In the genomic region with DNA sequence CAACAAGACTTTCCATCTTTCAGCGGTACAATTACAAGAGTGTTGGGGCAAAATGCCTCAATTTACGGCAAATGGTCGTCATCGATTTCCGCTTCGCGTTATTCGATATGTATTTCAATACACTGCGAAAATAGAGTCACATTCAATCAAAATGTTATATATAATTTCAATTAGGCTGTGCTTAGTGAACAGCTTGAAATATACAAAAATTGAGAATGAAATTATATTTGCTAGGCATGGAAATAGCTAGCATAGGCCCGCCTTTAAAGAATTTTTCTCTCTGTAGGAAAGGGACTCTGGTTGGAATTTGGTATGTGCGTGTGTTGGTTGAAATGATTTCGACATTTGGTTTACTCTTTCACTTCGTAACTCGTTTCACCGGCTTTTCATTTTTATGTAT, we compare ENCODE assay signal across 1 fruit fly cellular context.
TF ChIP-seq lines count a peak whose summit lies in the region.

No protein-coding gene starts in this region.

TF ChIP-seq in whole organism, embryonic, 481 proteins besides CTCF, POLR2A, EP300 and RAD21 (continued from another document):
- TF ChIP-seq CG30020 (tag; optimal IDR thresholded peaks at IDR 0.05; lab: Kevin White, UChicago) (no peak), sisA (GFP tag; IDR thresholded peaks at IDR 0.05; lab: Robert Waterston, UW) (peak; percentile 61), ro (GFP tag; IDR thresholded peaks at IDR 0.05; lab: Robert Waterston, UW) (0 out of 2 replicates have a peak, but pooled peaks have one; percentile 7), dysf (GFP tag; IDR thresholded peaks at IDR 0.05; lab: Robert Waterston, UW) (peak; percentile 39; the same call in 1 of the 3 replicates), CG17361 (GFP tag; IDR thresholded peaks at IDR 0.05; lab: Robert Waterston, UW) (no peak), Dfd (GFP tag; optimal IDR thresholded peaks at IDR 0.05; lab: Kevin White, UChicago) (no peak), lilli (GFP tag; optimal IDR thresholded peaks at IDR 0.05; lab: Kevin White, UChicago) (peak; percentile 18), Bgb (GFP tag; IDR thresholded peaks at IDR 0.05; lab: Robert Waterston, UW; ENCODE audit: partially characterized antibody) (no peak), wdn (GFP tag; IDR thresholded peaks at IDR 0.05; lab: Robert Waterston, UW) (no peak), trh (GFP tag; optimal IDR thresholded peaks at IDR 0.05; lab: Kevin White, UChicago) (no peak), CG32767 (GFP tag; IDR thresholded peaks at IDR 0.05; lab: Robert Waterston, UW) (no peak), pan (optimal IDR thresholded peaks at IDR 0.05; lab: Kevin White, UChicago) (no peak), pan (GFP tag; optimal IDR thresholded peaks at IDR 0.05 in 1 of 2, IDR thresholded peaks at IDR 0.05 in 1 of 2) (peak in 1 of 2 experiments; percentile 34), dmrt11E (tag; optimal IDR thresholded peaks at IDR 0.05; lab: Kevin White, UChicago) (no peak), dmrt99B (tag; optimal IDR thresholded peaks at IDR 0.05; lab: Kevin White, UChicago) (peak; percentile 9), Atf-2 (GFP tag; optimal IDR thresholded peaks at IDR 0.05; lab: Kevin White, UChicago) (no peak), CG3281 (GFP tag; optimal IDR thresholded peaks at IDR 0.05; lab: Kevin White, UChicago) (peak; percentile 11), lola (GFP tag; optimal IDR thresholded peaks at IDR 0.05; lab: Kevin White, UChicago) (no peak), dpn (GFP tag; optimal IDR thresholded peaks at IDR 0.05; lab: Kevin White, UChicago) (peak in 1 of 2 experiments; percentile 13), Gug (GFP tag; IDR thresholded peaks at IDR 0.05; lab: Robert Waterston, UW) (0 out of 4 replicates have a peak, but pooled peaks have one; percentile 3), Fer1 (GFP tag; optimal IDR thresholded peaks at IDR 0.05; lab: Kevin White, UChicago) (peak; percentile 26), CG32772 (GFP tag; IDR thresholded peaks at IDR 0.05; lab: Robert Waterston, UW) (0 out of 2 replicates have a peak, but pooled peaks have one; percentile 20), CG18599 (GFP tag; optimal IDR thresholded peaks at IDR 0.05; lab: Kevin White, UChicago) (peak; percentile 70), vnd (GFP tag; IDR thresholded peaks at IDR 0.05; lab: Robert Waterston, UW; ENCODE audit: partially characterized antibody) (no peak), D19A (tag; optimal IDR thresholded peaks at IDR 0.05; lab: Kevin White, UChicago) (no peak), jigr1 (GFP tag; IDR thresholded peaks at IDR 0.05; lab: Robert Waterston, UW) (no peak), Ada2b (GFP tag; IDR thresholded peaks at IDR 0.05; lab: Robert Waterston, UW) (0 out of 2 replicates have a peak, but pooled peaks have one; percentile 25), CG10366 (GFP tag; IDR thresholded peaks at IDR 0.05; lab: Robert Waterston, UW) (peak; percentile 10; the same call in 1 of the 2 replicates), Hmr (GFP tag; optimal IDR thresholded peaks at IDR 0.05; lab: Kevin White, UChicago) (peak; percentile 11), CG15269 (tag; optimal IDR thresholded peaks at IDR 0.05; lab: Kevin White, UChicago) (peak; percentile 15), hth (optimal IDR thresholded peaks at IDR 0.05; lab: Kevin White, UChicago) (no peak), CG17612 (GFP tag; IDR thresholded peaks at IDR 0.05; lab: Robert Waterston, UW) (no peak), NC2α (GFP tag; optimal IDR thresholded peaks at IDR 0.05; lab: Kevin White, UChicago) (no peak), CG11696 (GFP tag; IDR thresholded peaks at IDR 0.05; lab: Robert Waterston, UW) (no peak), ewg (GFP tag; optimal IDR thresholded peaks at IDR 0.05; lab: Kevin White, UChicago) (no peak), MTF-1 (GFP tag; optimal IDR thresholded peaks at IDR 0.05; lab: Kevin White, UChicago; ENCODE audit: borderline replicate concordance) (no peak), Xrp1 (GFP tag; IDR thresholded peaks at IDR 0.05; lab: Robert Waterston, UW) (peak; percentile 31; the same call in 1 of the 2 replicates), H2.0 (GFP tag; IDR thresholded peaks at IDR 0.05; lab: Robert Waterston, UW) (0 out of 2 replicates have a peak, but pooled peaks have one; percentile 6), Bteb2 (GFP tag; optimal IDR thresholded peaks at IDR 0.05; lab: Kevin White, UChicago) (no peak), CG15479 (GFP tag; optimal IDR thresholded peaks at IDR 0.05; lab: Kevin White, UChicago) (no peak), CG9817 (tag; optimal IDR thresholded peaks at IDR 0.05; lab: Kevin White, UChicago) (peak; percentile 20), CG9876 (GFP tag; optimal IDR thresholded peaks at IDR 0.05; lab: Kevin White, UChicago) (no peak), tin (GFP tag; optimal IDR thresholded peaks at IDR 0.05; lab: Kevin White, UChicago) (no peak), peb (GFP tag; IDR thresholded peaks at IDR 0.05; lab: Robert Waterston, UW) (no peak), C15 (GFP tag; IDR thresholded peaks at IDR 0.05; lab: Robert Waterston, UW) (peak; percentile 16; the same call in 1 of the 3 replicates), grau (tag; optimal IDR thresholded peaks at IDR 0.05; lab: Kevin White, UChicago) (peak; percentile 5), CG11093 (GFP tag; IDR thresholded peaks at IDR 0.05; lab: Robert Waterston, UW) (no peak), Fer2 (tag; optimal IDR thresholded peaks at IDR 0.05; lab: Kevin White, UChicago) (no peak), Six4 (GFP tag; optimal IDR thresholded peaks at IDR 0.05; lab: Kevin White, UChicago) (no peak), CG4730 (GFP tag; IDR thresholded peaks at IDR 0.05; lab: Robert Waterston, UW) (no peak), klu (GFP tag; IDR thresholded peaks at IDR 0.05; lab: Robert Waterston, UW) (0 out of 2 replicates have a peak, but pooled peaks have one; percentile 35), croc (GFP tag; conservative IDR thresholded peaks at IDR 0.05; lab: Robert Waterston, UW) (no peak), pita (GFP tag; optimal IDR thresholded peaks at IDR 0.05; lab: Kevin White, UChicago) (no peak), CG10959 (GFP tag; IDR thresholded peaks at IDR 0.05; lab: Robert Waterston, UW) (no peak), Meics (GFP tag; optimal IDR thresholded peaks at IDR 0.05; lab: Kevin White, UChicago) (peak; percentile 38), CG43689 (GFP tag; IDR thresholded peaks at IDR 0.05; lab: Robert Waterston, UW) (no peak), ci (GFP tag; IDR thresholded peaks at IDR 0.05; lab: Robert Waterston, UW) (peak; percentile 60; the same call in 2 of the 3 replicates), CG33557 (GFP tag; optimal IDR thresholded peaks at IDR 0.05; lab: Kevin White, UChicago) (no peak), CG12391 (tag; optimal IDR thresholded peaks at IDR 0.05; lab: Kevin White, UChicago) (peak; percentile 1), lab (GFP tag; optimal IDR thresholded peaks at IDR 0.05; lab: Kevin White, UChicago) (peak; percentile 49), HLH54F (GFP tag; optimal IDR thresholded peaks at IDR 0.05; lab: Kevin White, UChicago) (no peak), CG4424 (GFP tag; optimal IDR thresholded peaks at IDR 0.05; lab: Kevin White, UChicago) (no peak), CG32532 (GFP tag; IDR thresholded peaks at IDR 0.05; lab: Robert Waterston, UW) (peak; percentile 39; the same call in 1 of the 2 replicates), CG2202 (tag; optimal IDR thresholded peaks at IDR 0.05; lab: Kevin White, UChicago) (no peak), Sox102F (GFP tag; optimal IDR thresholded peaks at IDR 0.05; lab: Kevin White, UChicago) (peak; percentile 19), Dek (tag; optimal IDR thresholded peaks at IDR 0.05; lab: Kevin White, UChicago) (no peak), CG1603 (tag; optimal IDR thresholded peaks at IDR 0.05; lab: Kevin White, UChicago) (peak; percentile 9), abd-A (tag; optimal IDR thresholded peaks at IDR 0.05; lab: Kevin White, UChicago) (peak; percentile 6), CG12659 (GFP tag; optimal IDR thresholded peaks at IDR 0.05; lab: Kevin White, UChicago) (no peak), z (GFP tag; IDR thresholded peaks at IDR 0.05; lab: Robert Waterston, UW) (no peak), CG34376 (GFP tag; optimal IDR thresholded peaks at IDR 0.05; lab: Kevin White, UChicago) (no peak), tna (GFP tag; IDR thresholded peaks at IDR 0.05; lab: Robert Waterston, UW; ENCODE audit: partially characterized antibody) (no peak), CG14441 (GFP tag; IDR thresholded peaks at IDR 0.05; lab: Robert Waterston, UW) (0 out of 2 replicates have a peak, but pooled peaks have one; percentile 33), Ptx1 (GFP tag; IDR thresholded peaks at IDR 0.05; lab: Robert Waterston, UW) (peak; percentile 40), row (GFP tag; IDR thresholded peaks at IDR 0.05; lab: Robert Waterston, UW) (peak; percentile 51; the same call in 1 of the 3 replicates), CG11456 (GFP tag; IDR thresholded peaks at IDR 0.05; lab: Robert Waterston, UW) (0 out of 3 replicates have a peak, but pooled peaks have one; percentile 55), gem (tag; optimal IDR thresholded peaks at IDR 0.05; lab: Kevin White, UChicago) (peak; percentile 49), CG4707 (GFP tag; optimal IDR thresholded peaks at IDR 0.05; lab: Kevin White, UChicago) (no peak), onecut (GFP tag; IDR thresholded peaks at IDR 0.05; lab: Robert Waterston, UW) (peak; percentile 29; the same call in 1 of the 2 replicates), Scr (GFP tag; IDR thresholded peaks at IDR 0.05; lab: Robert Waterston, UW; ENCODE audit: partially characterized antibody) (no peak), kni (GFP tag; optimal IDR thresholded peaks at IDR 0.05; lab: Kevin White, UChicago) (no peak), nau (GFP tag; optimal IDR thresholded peaks at IDR 0.05; lab: Kevin White, UChicago) (no peak), CG2678 (tag; optimal IDR thresholded peaks at IDR 0.05; lab: Kevin White, UChicago) (peak; percentile 34), ssp (GFP tag; IDR thresholded peaks at IDR 0.05; lab: Robert Waterston, UW) (no peak), cato (GFP tag; optimal IDR thresholded peaks at IDR 0.05; lab: Kevin White, UChicago; ENCODE audit: borderline replicate concordance) (no peak), CG14050 (GFP tag; IDR thresholded peaks at IDR 0.05; lab: Robert Waterston, UW) (no peak), CG7839 (tag; optimal IDR thresholded peaks at IDR 0.05; lab: Kevin White, UChicago) (peak; percentile 23), Med (GFP tag; lab: Kevin White, UChicago) (peak; percentile 78), eyg (GFP tag; optimal IDR thresholded peaks at IDR 0.05; lab: Kevin White, UChicago) (no peak), CG12219 (GFP tag; optimal IDR thresholded peaks at IDR 0.05; lab: Kevin White, UChicago) (no peak), BEAF-32 (GFP tag; optimal IDR thresholded peaks at IDR 0.05; lab: Kevin White, UChicago) (no peak), Hand (GFP tag; optimal IDR thresholded peaks at IDR 0.05; lab: Kevin White, UChicago) (peak; percentile 9), CG12155 (GFP tag; optimal IDR thresholded peaks at IDR 0.05; lab: Kevin White, UChicago) (no peak), Sry-β (GFP tag; optimal IDR thresholded peaks at IDR 0.05; lab: Kevin White, UChicago) (no peak), CG17359 (tag; optimal IDR thresholded peaks at IDR 0.05; lab: Kevin White, UChicago) (peak; percentile 13), sob (GFP tag; IDR thresholded peaks at IDR 0.05; lab: Robert Waterston, UW) (peak; percentile 48; the same call in 1 of the 2 replicates), CG30403 (GFP tag; optimal IDR thresholded peaks at IDR 0.05; lab: Kevin White, UChicago) (peak; percentile 3), ap (GFP tag; IDR thresholded peaks at IDR 0.05; lab: Robert Waterston, UW) (no peak), CG18764 (GFP tag; optimal IDR thresholded peaks at IDR 0.05; lab: Kevin White, UChicago) (no peak), CG18619 (GFP tag; optimal IDR thresholded peaks at IDR 0.05; lab: Kevin White, UChicago) (no peak), wek (GFP tag; optimal IDR thresholded peaks at IDR 0.05; lab: Kevin White, UChicago) (no peak), disco-r (GFP tag; optimal IDR thresholded peaks at IDR 0.05; lab: Kevin White, UChicago) (no peak), esg (GFP tag; conservative IDR thresholded peaks at IDR 0.05; lab: Robert Waterston, UW) (0 out of 2 replicates have a peak, but pooled peaks have one; percentile 14), CG10543 (GFP tag; optimal IDR thresholded peaks at IDR 0.05; lab: Kevin White, UChicago) (no peak), hkb (optimal IDR thresholded peaks at IDR 0.05; lab: Kevin White, UChicago) (no peak), hkb (GFP tag; IDR thresholded peaks at IDR 0.05; lab: Robert Waterston, UW) (0 out of 2 replicates have a peak, but pooled peaks have one; percentile 32), Rfx (GFP tag; IDR thresholded peaks at IDR 0.05; lab: Robert Waterston, UW) (peak; percentile 27; the same call in 1 of the 2 replicates), Hr51 (GFP tag; optimal IDR thresholded peaks at IDR 0.05; lab: Kevin White, UChicago) (peak in 1 of 2 experiments; percentile 40), CG3726 (GFP tag; IDR thresholded peaks at IDR 0.05; lab: Robert Waterston, UW) (no peak)
